Fruit fly (Drosophila melanogaster) whole organism, embryonic: ENCODE data around the gene CG43248.

ENCODE experiments used
- BEAF-32 ChIP-seq: fragments of 200-800 bp; sonication (Bioruptor generic); optimal IDR thresholded peaks from 3 replicates; lab custom pipeline; 2017; ENCODE audit warnings: missing biosample characterization, missing genetic modification characterization, mild to moderate bottlenecking, moderate library complexity, missing genetic modification reagents
- BtbVII ChIP-seq: fragments of 200-800 bp; sonication (Bioruptor generic); optimal IDR thresholded peaks from 3 replicates; lab custom pipeline; 2017; ENCODE audit warnings: missing biosample characterization, mild to moderate bottlenecking, missing genetic modification characterization
- CG10462 ChIP-seq: fragments of 200-800 bp; sonication (Bioruptor generic); optimal IDR thresholded peaks from 2 replicates; lab custom pipeline; 2016; ENCODE audit warnings: missing biosample characterization, missing genetic modification characterization
- CG12299 ChIP-seq: fragments of 200-800 bp; sonication (Bioruptor generic); optimal IDR thresholded peaks from 2 replicates; lab custom pipeline; 2018; ENCODE audit warnings: missing biosample characterization, mild to moderate bottlenecking, missing genetic modification characterization
- CG1603 ChIP-seq: fragments of 200-800 bp; sonication (Bioruptor generic); optimal IDR thresholded peaks from 2 replicates; lab custom pipeline; 2019; ENCODE audit warnings: missing biosample characterization, mild to moderate bottlenecking, missing genetic modification characterization, moderate library complexity
- CG17612 ChIP-seq: fragments of 200-800 bp; sonication (Bioruptor generic); IDR thresholded peaks from 2 replicates; pipeline ENCODE4 v1.3.6; 2022; ENCODE audit warnings: missing biosample characterization, missing genetic modification characterization
- CG17802 ChIP-seq: fragments of 200-800 bp; sonication (Bioruptor generic); optimal IDR thresholded peaks from 2 replicates; lab custom pipeline; 2018; ENCODE audit warnings: missing biosample characterization, mild to moderate bottlenecking, missing genetic modification characterization, moderate library complexity
- CG18619 ChIP-seq: fragments of 200-800 bp; sonication (Bioruptor generic); optimal IDR thresholded peaks from 3 replicates; lab custom pipeline; 2017; ENCODE audit warnings: missing biosample characterization, mild to moderate bottlenecking, missing genetic modification characterization
- CG2116 ChIP-seq: fragments of 200-800 bp; sonication (Bioruptor generic); optimal IDR thresholded peaks from 3 replicates; lab custom pipeline; 2018; ENCODE audit warnings: missing biosample characterization, mild to moderate bottlenecking, missing genetic modification characterization
- CG2678 ChIP-seq: fragments of 200-800 bp; sonication (Bioruptor generic); optimal IDR thresholded peaks from 3 replicates; lab custom pipeline; 2019; ENCODE audit warnings: missing biosample characterization, mild to moderate bottlenecking, missing genetic modification characterization, moderate library complexity
- CG3065 ChIP-seq: fragments of 200-800 bp; sonication (Bioruptor generic); optimal IDR thresholded peaks from 2 replicates; lab custom pipeline; 2016; ENCODE audit warnings: missing biosample characterization, missing genetic modification characterization
- CG3838 ChIP-seq: fragments of 200-800 bp; sonication (Bioruptor generic); optimal IDR thresholded peaks from 3 replicates; lab custom pipeline; 2016; ENCODE audit warnings: missing biosample characterization, missing genetic modification characterization
- CG4820 ChIP-seq: fragments of 200-800 bp; sonication (Bioruptor generic); optimal IDR thresholded peaks from 3 replicates; lab custom pipeline; 2016; ENCODE audit warnings: missing biosample characterization, missing genetic modification characterization
- CG6813 ChIP-seq: fragments of 200-800 bp; sonication (Bioruptor generic); optimal IDR thresholded peaks from 2 replicates; lab custom pipeline; 2017; ENCODE audit warnings: missing biosample characterization, missing genetic modification characterization, mild to moderate bottlenecking, moderate library complexity, missing genetic modification reagents
- CG9437 ChIP-seq: fragments of 200-800 bp; sonication (Bioruptor generic); optimal IDR thresholded peaks from 2 replicates; lab custom pipeline; 2018; ENCODE audit warnings: missing biosample characterization, mild to moderate bottlenecking, missing genetic modification characterization
- CkIIα-i1 ChIP-seq: fragments of 200-800 bp; sonication (Bioruptor generic); IDR thresholded peaks from 2 replicates; pipeline ENCODE4 v1.3.6; 2022; ENCODE audit warnings: missing biosample characterization, missing genetic modification characterization
- D ChIP-seq, 2 experiments: fragments of 200-800 bp in 1 of 2; fragments of >200 bp in 1 of 2; sonication (Bioruptor generic) in 1 of 2; optimal IDR thresholded peaks; 2 replicates in 1 of 2; 3 replicates in 1 of 2; lab custom pipeline; 2017; ENCODE audit warnings: mild to moderate bottlenecking in 1 of 2, missing biosample characterization in 1 of 2, missing genetic modification characterization in 1 of 2, missing genetic modification reagents in 1 of 2
- Dfd ChIP-seq, 2 experiments: fragments of >200 bp; optimal IDR thresholded peaks; 2 replicates each; lab custom pipeline; 2017; ENCODE audit warnings: missing biosample characterization in 2 of 2, missing genetic modification characterization in 2 of 2
- Gsc ChIP-seq: fragments of 200-800 bp; sonication (Bioruptor generic); IDR thresholded peaks from 2 replicates; pipeline ENCODE4 v1.3.6; 2022; ENCODE audit warnings: missing biosample characterization, missing genetic modification characterization
- H2.0 ChIP-seq: fragments of 200-800 bp; sonication (Bioruptor generic); IDR thresholded peaks from 2 replicates; pipeline ENCODE4 v1.3.6; 2022; ENCODE audit warnings: missing biosample characterization, missing genetic modification characterization
- HLHmδ ChIP-seq: fragments of 200-800 bp; sonication (Bioruptor generic); optimal IDR thresholded peaks from 2 replicates; lab custom pipeline; 2018; ENCODE audit warnings: missing biosample characterization, mild to moderate bottlenecking, missing genetic modification characterization, moderate library complexity
- Kr ChIP-seq: fragments of 200-800 bp; sonication (Bioruptor generic); optimal IDR thresholded peaks from 2 replicates; lab custom pipeline; 2017; ENCODE audit warnings: missing biosample characterization, mild to moderate bottlenecking, missing genetic modification characterization
- Lhr ChIP-seq: fragments of 200-800 bp; sonication (Bioruptor generic); optimal IDR thresholded peaks from 3 replicates; lab custom pipeline; 2017; ENCODE audit warnings: mild to moderate bottlenecking, missing biosample characterization, missing genetic modification reagents, missing genetic modification characterization
- Nf-YC ChIP-seq: fragments of 200-800 bp; optimal IDR thresholded peaks from 3 replicates; lab custom pipeline; 2019; ENCODE audit warnings: missing biosample characterization, mild to moderate bottlenecking, missing genetic modification characterization, moderate library complexity
- Side ChIP-seq: fragments of 200-800 bp; sonication (Bioruptor generic); optimal IDR thresholded peaks from 2 replicates; lab custom pipeline; 2016; ENCODE audit warnings: missing biosample characterization, missing genetic modification characterization
- Sin3A ChIP-seq: fragments of >200 bp; optimal IDR thresholded peaks from 2 replicates; lab custom pipeline; 2018
- Stat92E ChIP-seq, 3 experiments: fragments of >200 bp in 2 of 3; fragments of 200-800 bp in 1 of 3; sonication (Bioruptor generic) in 1 of 3; optimal IDR thresholded peaks; 2 replicates each; lab custom pipeline; 2017 to 2019; ENCODE audit warnings: missing biosample characterization in 3 of 3, missing genetic modification characterization in 3 of 3, mild to moderate bottlenecking in 1 of 3, moderate library complexity in 1 of 3
- Trl ChIP-seq, 3 experiments: fragments of >200 bp in 2 of 3; fragments of 200-800 bp in 1 of 3; sonication (Bioruptor generic) in 1 of 3; optimal IDR thresholded peaks; 2 replicates in 1 of 3; 3 replicates in 2 of 3; lab custom pipeline; 2016 to 2017; ENCODE audit warnings: missing biosample characterization in 1 of 3, missing genetic modification characterization in 1 of 3
- amos ChIP-seq: fragments of 200-800 bp; sonication (Bioruptor generic); IDR thresholded peaks from 2 replicates; pipeline ENCODE4 v1.3.6; 2022; ENCODE audit warnings: missing biosample characterization, missing genetic modification characterization; ENCODE audit not compliant: partially characterized antibody
- bab2 ChIP-seq: fragments of 200-800 bp; sonication (Bioruptor generic); optimal IDR thresholded peaks from 2 replicates; lab custom pipeline; 2016; ENCODE audit warnings: missing biosample characterization, missing genetic modification characterization
- bbx ChIP-seq: fragments of 200-800 bp; sonication (Bioruptor generic); IDR thresholded peaks from 2 replicates; pipeline ENCODE4 v1.3.6; 2022; ENCODE audit warnings: missing biosample characterization, missing genetic modification characterization; ENCODE audit not compliant: partially characterized antibody
- bigmax ChIP-seq: fragments of 200-800 bp; sonication (Bioruptor generic); optimal IDR thresholded peaks from 2 replicates; lab custom pipeline; 2018; ENCODE audit warnings: missing biosample characterization, mild to moderate bottlenecking, missing genetic modification characterization
- ci ChIP-seq: fragments of 200-800 bp; sonication (Bioruptor generic); IDR thresholded peaks from 3 replicates; pipeline ENCODE4 v1.3.6; 2022; ENCODE audit warnings: missing biosample characterization, missing genetic modification characterization
- corto ChIP-seq: fragments of 200-800 bp; sonication (Bioruptor generic); optimal IDR thresholded peaks from 2 replicates; lab custom pipeline; 2016; ENCODE audit warnings: missing biosample characterization, mild to moderate bottlenecking, missing genetic modification characterization, moderate library complexity
- crc ChIP-seq: fragments of 200-800 bp; sonication (Bioruptor generic); optimal IDR thresholded peaks from 2 replicates; lab custom pipeline; 2016; ENCODE audit warnings: missing biosample characterization, missing genetic modification characterization
- crp ChIP-seq, 2 experiments: fragments of 200-800 bp; sonication (Bioruptor generic); optimal IDR thresholded peaks; 2 replicates in 1 of 2; 3 replicates in 1 of 2; lab custom pipeline; 2017; ENCODE audit warnings: missing biosample characterization in 2 of 2, missing genetic modification characterization in 2 of 2, mild to moderate bottlenecking in 1 of 2, moderate library complexity in 1 of 2
- fru ChIP-seq: fragments of >200 bp; optimal IDR thresholded peaks from 2 replicates; lab custom pipeline; 2017
- ham ChIP-seq: fragments of 200-800 bp; sonication (Bioruptor generic); IDR thresholded peaks from 2 replicates; pipeline ENCODE4 v1.3.6; 2022; ENCODE audit warnings: missing biosample characterization, missing genetic modification characterization
- jigr1 ChIP-seq: fragments of 200-800 bp; sonication (Bioruptor generic); IDR thresholded peaks from 3 replicates; pipeline ENCODE4 v1.3.6; 2022; ENCODE audit warnings: missing biosample characterization, missing genetic modification characterization
- jing ChIP-seq: fragments of 200-800 bp; sonication (Bioruptor generic); optimal IDR thresholded peaks from 2 replicates; lab custom pipeline; 2018; ENCODE audit warnings: missing biosample characterization, mild to moderate bottlenecking, missing genetic modification characterization
- lmd ChIP-seq: fragments of 200-800 bp; sonication (Bioruptor generic); IDR thresholded peaks from 2 replicates; pipeline ENCODE4 v1.3.6; 2022; ENCODE audit warnings: missing biosample characterization, missing genetic modification characterization
- maf-S ChIP-seq: fragments of 200-800 bp; sonication (Bioruptor generic); optimal IDR thresholded peaks from 2 replicates; lab custom pipeline; 2016; ENCODE audit warnings: missing biosample characterization, missing genetic modification characterization
- mam ChIP-seq: fragments of 200-800 bp; sonication (Bioruptor generic); optimal IDR thresholded peaks from 3 replicates; lab custom pipeline; 2016; ENCODE audit warnings: missing biosample characterization, missing genetic modification characterization
- mld ChIP-seq: fragments of 200-800 bp; sonication (Bioruptor generic); IDR thresholded peaks from 3 replicates; pipeline ENCODE4 v1.3.6; 2022; ENCODE audit warnings: missing biosample characterization, missing genetic modification characterization; ENCODE audit not compliant: partially characterized antibody
- pan ChIP-seq, 4 experiments: fragments of >200 bp in 3 of 4; fragments of 200-800 bp in 1 of 4; sonication (Bioruptor generic) in 1 of 4; optimal IDR thresholded peaks in 3 of 4; IDR thresholded peaks in 1 of 4; 2 replicates each; pipeline versions ENCODE4 v1.3.6 to Lab custom; 2017 to 2022; ENCODE audit warnings: missing biosample characterization in 2 of 4, missing genetic modification characterization in 2 of 4, mixed read lengths in 1 of 4
- pros ChIP-seq: fragments of 200-800 bp; sonication (Bioruptor generic); optimal IDR thresholded peaks from 3 replicates; lab custom pipeline; 2019; ENCODE audit warnings: missing biosample characterization, mild to moderate bottlenecking, missing genetic modification characterization, moderate library complexity
- ro ChIP-seq: fragments of 200-800 bp; sonication (Bioruptor generic); IDR thresholded peaks from 2 replicates; pipeline ENCODE4 v1.3.6; 2022; ENCODE audit warnings: missing biosample characterization, missing genetic modification characterization
- tap ChIP-seq: fragments of 200-800 bp; optimal IDR thresholded peaks from 3 replicates; lab custom pipeline; 2019; ENCODE audit warnings: missing biosample characterization, mild to moderate bottlenecking, missing genetic modification characterization, moderate library complexity
- zen2 ChIP-seq: fragments of 200-800 bp; sonication (Bioruptor generic); IDR thresholded peaks from 3 replicates; pipeline ENCODE4 v1.3.6; 2022; ENCODE audit warnings: missing biosample characterization, missing genetic modification characterization; ENCODE audit not compliant: partially characterized antibody

CG43248 gene

dm6 chr3L:15523806-15524346 is 7.4 kb downstream of the CG43248 start, which contains the start of gene CG7945 (continued):
- TF ChIP-seq CG2678 (tag; lab: Kevin White, UChicago) (no peak), BEAF-32 (peak; percentile 65), Kr (GFP tag; lab: Kevin White, UChicago) (no peak), CG1603 (tag; lab: Kevin White, UChicago) (peak; percentile 60), CG3065 (GFP tag; lab: Kevin White, UChicago) (no peak), corto (GFP tag; lab: Kevin White, UChicago) (no peak), D (optimal IDR thresholded peaks at IDR 0.05; lab: Kevin White, UChicago) (no peak), D (GFP tag; optimal IDR thresholded peaks at IDR 0.05; lab: Kevin White, UChicago) (no peak), Trl (optimal IDR thresholded peaks at IDR 0.05; lab: Kevin White, UChicago) (no peak), Trl (GFP tag; optimal IDR thresholded peaks at IDR 0.05; lab: Kevin White, UChicago) (no peak), maf-S (GFP tag; lab: Kevin White, UChicago) (no peak), CG4820 (GFP tag; lab: Kevin White, UChicago) (no peak), Side (GFP tag; lab: Kevin White, UChicago) (no peak), CG3838 (GFP tag; lab: Kevin White, UChicago) (no peak), crc (GFP tag; lab: Kevin White, UChicago) (no peak), ro (no peak), H2.0 (GFP tag; lab: Robert Waterston, UW) (no peak), CG17802 (no peak), zen2 (no peak; the same call in 2 of the 3 replicates), mld (0 out of 3 replicates have a peak, but pooled peaks have one; percentile 28), Sin3A (no peak), crp (GFP tag; optimal IDR thresholded peaks at IDR 0.05; lab: Kevin White, UChicago) (peak in 1 of 2 experiments; percentile 25), CkIIα-i1 (no peak), CG2116 (peak; percentile 85), jing (GFP tag; lab: Kevin White, UChicago) (no peak), HLHmδ (GFP tag; lab: Kevin White, UChicago) (no peak), lmd (GFP tag; lab: Robert Waterston, UW) (no peak), bbx (GFP tag; lab: Robert Waterston, UW) (no peak; the same call in 1 of the 2 replicates), ci (GFP tag; lab: Robert Waterston, UW) (no peak), Stat92E (GFP tag; optimal IDR thresholded peaks at IDR 0.05; lab: Kevin White, UChicago) (peak in 1 of 3 experiments; percentile 49), Gsc (GFP tag; lab: Robert Waterston, UW) (no peak), CG9437 (GFP tag; lab: Kevin White, UChicago) (no peak), fru (lab: Kevin White, UChicago) (no peak), CG10462 (GFP tag; lab: Kevin White, UChicago) (no peak), CG12299 (no peak), amos (peak; percentile 64; the same call in 1 of the 2 replicates), Lhr (GFP tag; lab: Kevin White, UChicago) (peak; percentile 34), CG6813 (GFP tag; lab: Kevin White, UChicago) (no peak), jigr1 (GFP tag; lab: Robert Waterston, UW) (no peak), bab2 (no peak), CG17612 (GFP tag; lab: Robert Waterston, UW) (no peak), ham (GFP tag; lab: Robert Waterston, UW) (no peak), tap (tag; lab: Kevin White, UChicago) (no peak), Nf-YC (tag; lab: Kevin White, UChicago) (peak; percentile 24), CG18619 (GFP tag; lab: Kevin White, UChicago) (no peak), pan (optimal IDR thresholded peaks at IDR 0.05; lab: Kevin White, UChicago) (no peak), pan (GFP tag; optimal IDR thresholded peaks at IDR 0.05 in 1 of 2, IDR thresholded peaks at IDR 0.05 in 1 of 2) (no peak), pros (no peak), bigmax (no peak), Dfd (GFP tag; optimal IDR thresholded peaks at IDR 0.05; lab: Kevin White, UChicago) (no peak), BtbVII (no peak), mam (GFP tag; lab: Kevin White, UChicago) (no peak)
